Worm (Caenorhabditis elegans) whole organism, midembryonic: ENCODE measurements around the gene ptr-6.

ENCODE experiments used
- flt-1 ChIP-seq: fragments of 200-800 bp; sonication (Bioruptor generic); IDR thresholded peaks from 2 replicates; pipeline ENCODE4 v1.3.6; 2022; ENCODE audit warnings: missing genetic modification characterization, missing compliant biosample characterization
- med-1 ChIP-seq: sonication (generic microtip); optimal IDR thresholded peaks from 2 replicates; lab custom pipeline; 2017; ENCODE audit warnings: missing genetic modification characterization, mild to moderate bottlenecking, missing compliant biosample characterization, antibody characterized with exemption, missing genetic modification reagents; ENCODE audit not compliant: insufficient read depth
- tab-1 ChIP-seq: fragments of 200-800 bp; sonication (Bioruptor generic); IDR thresholded peaks from 2 replicates; pipeline ENCODE4 v1.3.6; 2022; ENCODE audit warnings: missing genetic modification characterization, missing compliant biosample characterization

- no peak for TF ChIP-seq flt-1 (GFP tag; lab: Robert Waterston, UW)
- no peak for TF ChIP-seq med-1
- no peak for TF ChIP-seq tab-1 (GFP tag; lab: Robert Waterston, UW)
Measured at ce11 chrII:5194066-5194465, 52.6 kb downstream of the ptr-6 start, which contains the start of gene msp-49.
